Worm (Caenorhabditis elegans) whole organism, L1 larva: ENCODE measurements around the gene C46C2.6.

Experiments used
- ceh-63 ChIP-seq: fragments of 200-800 bp; sonication (Bioruptor generic); optimal IDR thresholded peaks from 2 replicates; lab custom pipeline; 2018; ENCODE audit warnings: mild to moderate bottlenecking, missing genetic modification characterization, missing compliant biosample characterization
- ceh-8 ChIP-seq: fragments of 200-800 bp; sonication (Bioruptor generic); optimal IDR thresholded peaks from 2 replicates; lab custom pipeline; 2018; ENCODE audit warnings: mild to moderate bottlenecking, missing genetic modification characterization, moderate library complexity, missing compliant biosample characterization
- efl-1 ChIP-seq, 4 experiments: fragments of 150-350 bp; optimal IDR thresholded peaks in 3 of 4; peaks in 1 of 4; 1 replicate in 1 of 4; 2 replicates in 3 of 4; lab custom pipeline; 2014; ENCODE audit warnings: missing biosample characterization in 2 of 4, missing genetic modification characterization in 2 of 4, missing genetic modification reagents in 2 of 4
- fkh-10 ChIP-seq: sonication (generic microtip); optimal IDR thresholded peaks from 2 replicates; lab custom pipeline; 2017; ENCODE audit warnings: missing biosample characterization, missing genetic modification reagents, missing genetic modification characterization
- lin-39 ChIP-seq: fragments of 150-350 bp; optimal IDR thresholded peaks from 2 replicates; lab custom pipeline; 2014; ENCODE audit warnings: missing biosample characterization, missing genetic modification reagents, missing genetic modification characterization
- mab-9 ChIP-seq: fragments of 200-800 bp; sonication (Bioruptor generic); IDR thresholded peaks from 2 replicates; pipeline ENCODE4 v1.3.6; 2022; ENCODE audit warnings: missing genetic modification reagents, missing genetic modification characterization, missing compliant biosample characterization
- nhr-12 ChIP-seq: sonication (generic microtip); optimal IDR thresholded peaks from 2 replicates; lab custom pipeline; 2017; ENCODE audit warnings: missing biosample characterization, missing genetic modification characterization
- pax-3 ChIP-seq: fragments of 200-800 bp; sonication (Bioruptor generic); optimal IDR thresholded peaks from 2 replicates; lab custom pipeline; 2018; ENCODE audit warnings: mild to moderate bottlenecking, missing genetic modification characterization, moderate library complexity, missing compliant biosample characterization
- skn-1 ChIP-seq: fragments of 150-350 bp; optimal IDR thresholded peaks from 2 replicates; lab custom pipeline; 2014; ENCODE audit warnings: missing biosample characterization, missing genetic modification characterization

ce11 chrIV:9245423-9245822 is 33.2 kb downstream of the C46C2.6 start, which contains the start of gene Y11D7A.5:
- TF ChIP-seq ceh-8 (GFP tag; lab: Kevin White, UChicago) (no peak), efl-1 (optimal IDR thresholded peaks at IDR 0.05; lab: Kevin White, UChicago) (no peak), efl-1 (GFP tag; optimal IDR thresholded peaks at IDR 0.05 in 1 of 2; lab: Kevin White, UChicago) (no peak), skn-1 (tag; lab: Kevin White, UChicago) (no peak), nhr-12 (tag; lab: Kevin White, UChicago) (no peak), fkh-10 (no peak), ceh-63 (no peak), pax-3 (no peak), mab-9 (GFP tag; lab: Robert Waterston, UW) (no peak), lin-39 (no peak)
